In genomic region chrX:13314789-13315462, dm6 we compare ENCODE assay signal across 1 fruit fly cellular context.
TF ChIP-seq lines count a peak whose summit lies in the region.

No protein-coding gene starts in this region.

TF ChIP-seq in whole organism, embryonic, 481 proteins besides CTCF, POLR2A, EP300 and RAD21 (continued from another document):
- TF ChIP-seq CG1529 (GFP tag; optimal IDR thresholded peaks at IDR 0.05; lab: Kevin White, UChicago) (no peak), Aef1 (GFP tag; IDR thresholded peaks at IDR 0.05; lab: Robert Waterston, UW) (no peak), CG8388 (GFP tag; optimal IDR thresholded peaks at IDR 0.05; lab: Kevin White, UChicago) (no peak), CG9215 (GFP tag; IDR thresholded peaks at IDR 0.05; lab: Robert Waterston, UW) (no peak), CG15696 (tag; optimal IDR thresholded peaks at IDR 0.05; lab: Kevin White, UChicago) (no peak), Elba2 (GFP tag; optimal IDR thresholded peaks at IDR 0.05; lab: Kevin White, UChicago) (no peak), NC2β (GFP tag; optimal IDR thresholded peaks at IDR 0.05; lab: Kevin White, UChicago) (no peak), ash1 (GFP tag; optimal IDR thresholded peaks at IDR 0.05; lab: Kevin White, UChicago) (no peak), sens (GFP tag; lab: Kevin White, UChicago) (peak; percentile 71), Dfd (GFP tag; optimal IDR thresholded peaks at IDR 0.05; lab: Kevin White, UChicago) (no peak), mam (GFP tag; optimal IDR thresholded peaks at IDR 0.05; lab: Kevin White, UChicago) (no peak), CG16815 (GFP tag; optimal IDR thresholded peaks at IDR 0.05; lab: Kevin White, UChicago) (no peak), Atf-2 (GFP tag; optimal IDR thresholded peaks at IDR 0.05; lab: Kevin White, UChicago) (no peak), CG10543 (GFP tag; optimal IDR thresholded peaks at IDR 0.05; lab: Kevin White, UChicago) (peak; percentile 23), fd3F (GFP tag; optimal IDR thresholded peaks at IDR 0.05; lab: Kevin White, UChicago) (no peak), CG13296 (GFP tag; optimal IDR thresholded peaks at IDR 0.05; lab: Kevin White, UChicago) (no peak), dan (GFP tag; IDR thresholded peaks at IDR 0.05; lab: Robert Waterston, UW) (no peak), dpn (GFP tag; optimal IDR thresholded peaks at IDR 0.05; lab: Kevin White, UChicago) (no peak), bsh (GFP tag; optimal IDR thresholded peaks at IDR 0.05; lab: Kevin White, UChicago) (no peak), CG6689 (GFP tag; IDR thresholded peaks at IDR 0.05; lab: Robert Waterston, UW) (no peak), CG30403 (GFP tag; optimal IDR thresholded peaks at IDR 0.05; lab: Kevin White, UChicago) (no peak), D (optimal IDR thresholded peaks at IDR 0.05; lab: Kevin White, UChicago) (no peak), D (GFP tag; optimal IDR thresholded peaks at IDR 0.05; lab: Kevin White, UChicago) (no peak), CG4854 (GFP tag; optimal IDR thresholded peaks at IDR 0.05; lab: Kevin White, UChicago) (no peak), H2.0 (GFP tag; IDR thresholded peaks at IDR 0.05; lab: Robert Waterston, UW) (no peak), fd96Cb (tag; optimal IDR thresholded peaks at IDR 0.05; lab: Kevin White, UChicago) (no peak), CG31224 (GFP tag; IDR thresholded peaks at IDR 0.05; lab: Robert Waterston, UW) (no peak), Dad (GFP tag; optimal IDR thresholded peaks at IDR 0.05; lab: Kevin White, UChicago) (no peak), Bdp1 (GFP tag; optimal IDR thresholded peaks at IDR 0.05; lab: Kevin White, UChicago) (no peak), CG2199 (GFP tag; IDR thresholded peaks at IDR 0.05; lab: Robert Waterston, UW) (0 out of 3 replicates have a peak, but pooled peaks have one; percentile 42), C15 (GFP tag; IDR thresholded peaks at IDR 0.05; lab: Robert Waterston, UW) (no peak), CG16813 (GFP tag; IDR thresholded peaks at IDR 0.05; lab: Robert Waterston, UW; ENCODE audit: partially characterized antibody) (no peak), CG17359 (tag; optimal IDR thresholded peaks at IDR 0.05; lab: Kevin White, UChicago) (peak; percentile 14), sqz (GFP tag; optimal IDR thresholded peaks at IDR 0.05; lab: Kevin White, UChicago) (peak; percentile 33), pho (GFP tag; optimal IDR thresholded peaks at IDR 0.05; lab: Kevin White, UChicago) (no peak), CG31365 (tag; optimal IDR thresholded peaks at IDR 0.05; lab: Kevin White, UChicago) (no peak), HLH3B (GFP tag; IDR thresholded peaks at IDR 0.05; lab: Robert Waterston, UW) (no peak), twi (tag; optimal IDR thresholded peaks at IDR 0.05; lab: Kevin White, UChicago) (no peak), CG5245 (GFP tag; optimal IDR thresholded peaks at IDR 0.05; lab: Kevin White, UChicago) (no peak), abd-A (tag; optimal IDR thresholded peaks at IDR 0.05; lab: Kevin White, UChicago) (no peak), CG15601 (tag; optimal IDR thresholded peaks at IDR 0.05; lab: Kevin White, UChicago) (no peak), CG8290 (GFP tag; optimal IDR thresholded peaks at IDR 0.05; lab: Kevin White, UChicago) (no peak), CG8290 (tag; optimal IDR thresholded peaks at IDR 0.05; lab: Kevin White, UChicago) (peak in 1 of 2 experiments; percentile 31), CG7987 (GFP tag; optimal IDR thresholded peaks at IDR 0.05; lab: Kevin White, UChicago) (no peak), vnd (GFP tag; IDR thresholded peaks at IDR 0.05; lab: Robert Waterston, UW; ENCODE audit: partially characterized antibody) (no peak), Bgb (GFP tag; IDR thresholded peaks at IDR 0.05; lab: Robert Waterston, UW; ENCODE audit: partially characterized antibody) (peak; percentile 24; the same call in 1 of the 2 replicates), CG17912 (GFP tag; optimal IDR thresholded peaks at IDR 0.05; lab: Kevin White, UChicago) (no peak), H15 (GFP tag; IDR thresholded peaks at IDR 0.05; lab: Robert Waterston, UW) (no peak), crol (GFP tag; IDR thresholded peaks at IDR 0.05; lab: Robert Waterston, UW) (peak; percentile 85), CG1603 (tag; optimal IDR thresholded peaks at IDR 0.05; lab: Kevin White, UChicago) (no peak), chinmo (GFP tag; IDR thresholded peaks at IDR 0.05; lab: Robert Waterston, UW; ENCODE audit: partially characterized antibody) (0 out of 4 replicates have a peak, but pooled peaks have one; percentile 57), CG3726 (GFP tag; IDR thresholded peaks at IDR 0.05; lab: Robert Waterston, UW) (no peak), Drgx (GFP tag; IDR thresholded peaks at IDR 0.05; lab: Robert Waterston, UW) (peak; percentile 15; the same call in 1 of the 2 replicates), Fer2 (tag; optimal IDR thresholded peaks at IDR 0.05; lab: Kevin White, UChicago) (no peak), hkb (optimal IDR thresholded peaks at IDR 0.05; lab: Kevin White, UChicago) (no peak), hkb (GFP tag; IDR thresholded peaks at IDR 0.05; lab: Robert Waterston, UW) (no peak), sisA (GFP tag; IDR thresholded peaks at IDR 0.05; lab: Robert Waterston, UW) (no peak), CG2202 (tag; optimal IDR thresholded peaks at IDR 0.05; lab: Kevin White, UChicago) (no peak), CG17328 (GFP tag; IDR thresholded peaks at IDR 0.05; lab: Robert Waterston, UW) (0 out of 2 replicates have a peak, but pooled peaks have one; percentile 10), Oli (tag; optimal IDR thresholded peaks at IDR 0.05; lab: Kevin White, UChicago) (no peak), CG12744 (GFP tag; optimal IDR thresholded peaks at IDR 0.05; lab: Kevin White, UChicago) (no peak), CG5953 (GFP tag; IDR thresholded peaks at IDR 0.05; lab: Robert Waterston, UW) (0 out of 2 replicates have a peak, but pooled peaks have one; percentile 18), Antp (GFP tag; optimal IDR thresholded peaks at IDR 0.05; lab: Kevin White, UChicago) (no peak), CG1647 (GFP tag; optimal IDR thresholded peaks at IDR 0.05; lab: Kevin White, UChicago) (no peak), jigr1 (GFP tag; IDR thresholded peaks at IDR 0.05; lab: Robert Waterston, UW) (no peak), tgo (GFP tag; IDR thresholded peaks at IDR 0.05; lab: Robert Waterston, UW) (no peak), CG12219 (GFP tag; optimal IDR thresholded peaks at IDR 0.05; lab: Kevin White, UChicago) (no peak), CG34422 (GFP tag; IDR thresholded peaks at IDR 0.05; lab: Robert Waterston, UW) (no peak), grau (tag; optimal IDR thresholded peaks at IDR 0.05; lab: Kevin White, UChicago) (no peak), slp2 (GFP tag; optimal IDR thresholded peaks at IDR 0.05; lab: Kevin White, UChicago) (no peak), dati (GFP tag; IDR thresholded peaks at IDR 0.05; lab: Robert Waterston, UW) (no peak), CG10366 (GFP tag; IDR thresholded peaks at IDR 0.05; lab: Robert Waterston, UW) (no peak), CG6683 (GFP tag; optimal IDR thresholded peaks at IDR 0.05; lab: Kevin White, UChicago) (no peak), croc (GFP tag; conservative IDR thresholded peaks at IDR 0.05; lab: Robert Waterston, UW) (no peak), CG11560 (tag; IDR thresholded peaks at IDR 0.05; lab: Robert Waterston, UW) (no peak), her (GFP tag; optimal IDR thresholded peaks at IDR 0.05; lab: Kevin White, UChicago) (no peak), CG3163 (GFP tag; optimal IDR thresholded peaks at IDR 0.05; lab: Kevin White, UChicago) (no peak), da (GFP tag; optimal IDR thresholded peaks at IDR 0.05; lab: Kevin White, UChicago) (no peak), CG7963 (GFP tag; IDR thresholded peaks at IDR 0.05; lab: Robert Waterston, UW; ENCODE audit: partially characterized antibody) (no peak), sug (tag; optimal IDR thresholded peaks at IDR 0.05; lab: Kevin White, UChicago) (peak; percentile 10), pan (optimal IDR thresholded peaks at IDR 0.05; lab: Kevin White, UChicago) (no peak), pan (GFP tag; optimal IDR thresholded peaks at IDR 0.05 in 1 of 2, IDR thresholded peaks at IDR 0.05 in 1 of 2) (no peak), Deaf1 (tag; optimal IDR thresholded peaks at IDR 0.05; lab: Kevin White, UChicago) (peak; percentile 94), CG6175 (GFP tag; IDR thresholded peaks at IDR 0.05; lab: Robert Waterston, UW) (peak; percentile 56; the same call in 1 of the 3 replicates), Scr (GFP tag; IDR thresholded peaks at IDR 0.05; lab: Robert Waterston, UW; ENCODE audit: partially characterized antibody) (no peak), knrl (GFP tag; IDR thresholded peaks at IDR 0.05; lab: Robert Waterston, UW; ENCODE audit: partially characterized antibody) (no peak), Ets65A (GFP tag; lab: Kevin White, UChicago) (no peak), CG13894 (tag; optimal IDR thresholded peaks at IDR 0.05; lab: Kevin White, UChicago) (no peak), D19A (tag; optimal IDR thresholded peaks at IDR 0.05; lab: Kevin White, UChicago) (peak; percentile 75), Doc3 (GFP tag; IDR thresholded peaks at IDR 0.05; lab: Robert Waterston, UW; ENCODE audit: partially characterized antibody) (no peak), cg (GFP tag; optimal IDR thresholded peaks at IDR 0.05; lab: Kevin White, UChicago) (peak; percentile 39), GATAe (GFP tag; conservative IDR thresholded peaks at IDR 0.05; lab: Robert Waterston, UW) (no peak), CG13123 (GFP tag; optimal IDR thresholded peaks at IDR 0.05; lab: Kevin White, UChicago) (no peak), Jarid2 (GFP tag; optimal IDR thresholded peaks at IDR 0.05; lab: Kevin White, UChicago) (peak; percentile 47), dimm (GFP tag; IDR thresholded peaks at IDR 0.05; lab: Robert Waterston, UW) (no peak), Lim3 (GFP tag; IDR thresholded peaks at IDR 0.05; lab: Robert Waterston, UW) (no peak), CG4424 (GFP tag; optimal IDR thresholded peaks at IDR 0.05; lab: Kevin White, UChicago) (no peak), Gug (GFP tag; IDR thresholded peaks at IDR 0.05; lab: Robert Waterston, UW) (no peak), kay (GFP tag; optimal IDR thresholded peaks at IDR 0.05; lab: Kevin White, UChicago) (no peak)
